Worm (Caenorhabditis elegans): ENCODE data around the gene F53F4.17.
A peak's percentile ranks its signal among the peaks of the same experiment; 100 is the strongest.

F53F4.17 gene

ce11 chrV:13565197-13565596 lies 22.8 kb upstream of the F53F4.17 start (continued):
- TF ChIP-seq C04F5.9 (tag; optimal IDR thresholded peaks at IDR 0.05) (peak; percentile 66), elt-3 (tag; optimal IDR thresholded peaks at IDR 0.05) (peak in 5 of 6 experiments; percentile 12 to 97 (median 83)), fkh-8 (tag; optimal IDR thresholded peaks at IDR 0.05) (peak; percentile 77), alr-1 (tag; optimal IDR thresholded peaks at IDR 0.05; ENCODE audit: borderline replicate concordance) (no peak), egl-13 (tag; optimal IDR thresholded peaks at IDR 0.05) (peak; percentile 69), sptf-1 (tag; optimal IDR thresholded peaks at IDR 0.05) (no peak), unc-62 (GFP tag; optimal IDR thresholded peaks at IDR 0.05) (no peak), sox-4 (tag; optimal IDR thresholded peaks at IDR 0.05) (peak; percentile 50), unc-130 (tag; optimal IDR thresholded peaks at IDR 0.05) (peak; percentile 90), fos-1 (tag; optimal IDR thresholded peaks at IDR 0.05) (peak; percentile 88), nhr-47 (tag; optimal IDR thresholded peaks at IDR 0.05) (peak; percentile 90), pax-3 (tag; optimal IDR thresholded peaks at IDR 0.05) (peak; percentile 93), nhr-90 (tag; optimal IDR thresholded peaks at IDR 0.05; ENCODE audit: poor library complexity) (peak; percentile 92), unc-86 (tag; optimal IDR thresholded peaks at IDR 0.05) (peak; percentile 62), ztf-11 (tag; optimal IDR thresholded peaks at IDR 0.05) (peak in 1 of 2 experiments; percentile 2), mab-9 (GFP tag; IDR thresholded peaks at IDR 0.05) (peak; percentile 63), mef-2 (tag; optimal IDR thresholded peaks at IDR 0.05) (no peak), jun-1 (tag; optimal IDR thresholded peaks at IDR 0.05) (peak; percentile 76), aha-1 (tag; optimal IDR thresholded peaks at IDR 0.05) (peak; percentile 36), ceh-82 (tag; optimal IDR thresholded peaks at IDR 0.05) (peak; percentile 41 to 80 (median 69)), F16B12.6 (tag; optimal IDR thresholded peaks at IDR 0.05) (peak; percentile 44), pqm-1 (tag; optimal IDR thresholded peaks at IDR 0.05) (no peak), efl-3 (GFP tag; optimal IDR thresholded peaks at IDR 0.05) (no peak), zag-1 (tag; optimal IDR thresholded peaks at IDR 0.05) (no peak), pag-3 (tag; optimal IDR thresholded peaks at IDR 0.05; ENCODE audit: borderline replicate concordance, insufficient read depth) (peak; percentile 97), nhr-11 (tag; optimal IDR thresholded peaks at IDR 0.05) (peak; percentile 42), hlh-17 (GFP tag; optimal IDR thresholded peaks at IDR 0.05; ENCODE audit: borderline replicate concordance) (no peak), lsy-2 (tag; optimal IDR thresholded peaks at IDR 0.05) (peak; percentile 86 to 92), grh-1 (GFP tag; IDR thresholded peaks at IDR 0.05) (peak; percentile 84), dsc-1 (tag; optimal IDR thresholded peaks at IDR 0.05) (peak; percentile 78), skn-1 (tag; optimal IDR thresholded peaks at IDR 0.05) (peak; percentile 56)

- peak; percentile 53 for TF ChIP-seq nhr-85 (tag)
- no peak for TF ChIP-seq lin-35 (GFP tag; optimal IDR thresholded peaks at IDR 0.05)
- no peak for TF ChIP-seq efl-1 (optimal IDR thresholded peaks at IDR 0.05)
- peak in 1 of 2 experiments; percentile 79 for TF ChIP-seq efl-1 (GFP tag; optimal IDR thresholded peaks at IDR 0.05 in 1 of 2)
These were observed 22.2 kb upstream of the F53F4.17 start, which contains the start of gene slrp-1 for ce11 chrV:13565781-13566180. TSS of gene slrp-1 (plus strand) at chrV:13565863.

- TF ChIP-seq lin-39 (tag; optimal IDR thresholded peaks at IDR 0.05) (no peak), unc-98 (GFP tag; IDR thresholded peaks at IDR 0.05) (no peak), alr-1 (tag; optimal IDR thresholded peaks at IDR 0.05; ENCODE audit: borderline replicate concordance) (no peak), lin-35 (GFP tag; optimal IDR thresholded peaks at IDR 0.05) (peak in 1 of 2 experiments; percentile 5), zip-4 (GFP tag; optimal IDR thresholded peaks at IDR 0.05) (no peak), dpl-1 (GFP tag; optimal IDR thresholded peaks at IDR 0.05) (peak in 1 of 3 experiments; percentile 10), nhr-71 (tag; optimal IDR thresholded peaks at IDR 0.05) (peak; percentile 41), snu-23 (GFP tag; optimal IDR thresholded peaks at IDR 0.05) (peak; percentile 0), xbp-1 (tag; optimal IDR thresholded peaks at IDR 0.05) (no peak), ama-1 (optimal IDR thresholded peaks at IDR 0.05) (peak; percentile 67), sup-37 (GFP tag; optimal IDR thresholded peaks at IDR 0.05) (no peak), efl-1 (optimal IDR thresholded peaks at IDR 0.05) (no peak), efl-1 (GFP tag; optimal IDR thresholded peaks at IDR 0.05 in 1 of 2) (peak in 1 of 2 experiments; percentile 87), pax-3 (tag; optimal IDR thresholded peaks at IDR 0.05) (peak; percentile 4), elt-3 (tag; optimal IDR thresholded peaks at IDR 0.05) (no peak), C16A3.4 (tag; optimal IDR thresholded peaks at IDR 0.05) (no peak), lsy-2 (tag; optimal IDR thresholded peaks at IDR 0.05) (no peak), nhr-19 (GFP tag; conservative IDR thresholded peaks at IDR 0.05) (0 out of 2 replicates have a peak, but pooled peaks have one; percentile 2), nhr-85 (tag) (peak; percentile 24), vab-15 (tag; optimal IDR thresholded peaks at IDR 0.05) (no peak), egl-13 (tag; optimal IDR thresholded peaks at IDR 0.05) (no peak), elt-2 (tag; optimal IDR thresholded peaks at IDR 0.05) (peak; percentile 16), fkh-10 (GFP tag; optimal IDR thresholded peaks at IDR 0.05) (no peak)
These were observed 21.0 kb upstream of the F53F4.17 start for ce11 chrV:13566967-13567366.

All from whole organism, L1 larva.